Fruit fly (Drosophila melanogaster) whole organism, embryonic: Measurements from ENCODE around the gene Rbbp5.
A peak's percentile ranks its signal among the peaks of the same experiment; 100 is the strongest.

Source experiments
- Awh ChIP-seq: fragments of 200-800 bp; sonication (Bioruptor generic); IDR thresholded peaks from 2 replicates; pipeline ENCODE4, ENCODE4 v1.3.6; 2022; ENCODE audit warnings: missing biosample characterization, missing genetic modification characterization
- BEAF-32 ChIP-seq: fragments of 200-800 bp; sonication (Bioruptor generic); optimal IDR thresholded peaks from 3 replicates; lab custom pipeline; 2017; ENCODE audit warnings: missing biosample characterization, missing genetic modification characterization, mild to moderate bottlenecking, moderate library complexity, missing genetic modification reagents
- Bdp1 ChIP-seq: fragments of 200-800 bp; sonication (Bioruptor generic); optimal IDR thresholded peaks from 3 replicates; lab custom pipeline; 2016; ENCODE audit warnings: missing biosample characterization, missing genetic modification characterization
- Bteb2 ChIP-seq: fragments of 200-800 bp; sonication (Bioruptor generic); optimal IDR thresholded peaks from 2 replicates; lab custom pipeline; 2016; ENCODE audit warnings: missing biosample characterization, missing genetic modification characterization
- C15 ChIP-seq: fragments of 200-800 bp; sonication (Bioruptor generic); IDR thresholded peaks from 3 replicates; pipeline ENCODE4 v1.3.6; 2022; ENCODE audit warnings: missing biosample characterization, missing genetic modification characterization
- CG11247 ChIP-seq: fragments of 200-800 bp; sonication (Bioruptor generic); IDR thresholded peaks from 2 replicates; pipeline ENCODE4 v1.3.6; 2022; ENCODE audit warnings: missing biosample characterization, missing genetic modification characterization
- CG11398 ChIP-seq: fragments of 200-800 bp; sonication (Bioruptor generic); optimal IDR thresholded peaks from 2 replicates; lab custom pipeline; 2016; ENCODE audit warnings: missing biosample characterization, missing genetic modification characterization
- CG11695 ChIP-seq: fragments of 200-800 bp; sonication (Bioruptor generic); IDR thresholded peaks from 3 replicates; pipeline ENCODE4 v1.3.6; 2022; ENCODE audit warnings: missing biosample characterization, missing genetic modification characterization
- CG12155 ChIP-seq: fragments of 200-800 bp; sonication (Bioruptor generic); optimal IDR thresholded peaks from 3 replicates; lab custom pipeline; 2016; ENCODE audit warnings: missing biosample characterization, missing genetic modification characterization
- CG12391 ChIP-seq: fragments of 200-800 bp; sonication (Bioruptor generic); optimal IDR thresholded peaks from 3 replicates; lab custom pipeline; 2018; ENCODE audit warnings: missing biosample characterization, mild to moderate bottlenecking, missing genetic modification characterization, moderate library complexity
- CG12942 ChIP-seq: fragments of 200-800 bp; sonication (Bioruptor generic); optimal IDR thresholded peaks from 3 replicates; lab custom pipeline; 2016; ENCODE audit warnings: missing biosample characterization, missing genetic modification characterization
- CG13894 ChIP-seq: fragments of 200-800 bp; sonication (Bioruptor generic); optimal IDR thresholded peaks from 3 replicates; lab custom pipeline; 2018; ENCODE audit warnings: missing biosample characterization, mild to moderate bottlenecking, missing genetic modification characterization, moderate library complexity
- CG17328 ChIP-seq: fragments of 200-800 bp; sonication (Bioruptor generic); IDR thresholded peaks from 2 replicates; pipeline ENCODE4 v1.3.6; 2022; ENCODE audit warnings: missing biosample characterization, missing genetic modification characterization
- CG17612 ChIP-seq: fragments of 200-800 bp; sonication (Bioruptor generic); IDR thresholded peaks from 2 replicates; pipeline ENCODE4 v1.3.6; 2022; ENCODE audit warnings: missing biosample characterization, missing genetic modification characterization
- CG17802 ChIP-seq: fragments of 200-800 bp; sonication (Bioruptor generic); optimal IDR thresholded peaks from 2 replicates; lab custom pipeline; 2018; ENCODE audit warnings: missing biosample characterization, mild to moderate bottlenecking, missing genetic modification characterization, moderate library complexity
- CG17912 ChIP-seq: fragments of 200-800 bp; sonication (Bioruptor generic); optimal IDR thresholded peaks from 2 replicates; lab custom pipeline; 2018; ENCODE audit warnings: missing biosample characterization, mild to moderate bottlenecking, missing genetic modification characterization
- CG18599 ChIP-seq: fragments of 200-800 bp; sonication (Bioruptor generic); optimal IDR thresholded peaks from 3 replicates; lab custom pipeline; 2017; ENCODE audit warnings: missing biosample characterization, missing genetic modification characterization, mild to moderate bottlenecking, moderate library complexity, missing genetic modification reagents
- CG18764 ChIP-seq: fragments of 200-800 bp; sonication (Bioruptor generic); optimal IDR thresholded peaks from 3 replicates; lab custom pipeline; 2016; ENCODE audit warnings: missing biosample characterization, missing genetic modification characterization
- CG33557 ChIP-seq: fragments of 200-800 bp; sonication (Bioruptor generic); optimal IDR thresholded peaks from 2 replicates; lab custom pipeline; 2019; ENCODE audit warnings: missing biosample characterization, mild to moderate bottlenecking, missing genetic modification characterization, moderate library complexity
- Dad ChIP-seq: fragments of 200-800 bp; sonication (Bioruptor generic); optimal IDR thresholded peaks from 3 replicates; lab custom pipeline; 2016; ENCODE audit warnings: missing biosample characterization, missing genetic modification characterization
- Dip3 ChIP-seq: fragments of 200-800 bp; sonication (Bioruptor generic); optimal IDR thresholded peaks from 3 replicates; lab custom pipeline; 2016; ENCODE audit warnings: missing biosample characterization, missing genetic modification characterization
- Dp ChIP-seq: fragments of 200-800 bp; sonication (Bioruptor generic); optimal IDR thresholded peaks from 2 replicates; lab custom pipeline; 2018; ENCODE audit warnings: missing biosample characterization, mild to moderate bottlenecking, missing genetic modification characterization, moderate library complexity
- Fer2 ChIP-seq: fragments of 200-800 bp; sonication (Bioruptor generic); optimal IDR thresholded peaks from 2 replicates; lab custom pipeline; 2018; ENCODE audit warnings: missing biosample characterization, mild to moderate bottlenecking, missing genetic modification characterization, moderate library complexity
- H15 ChIP-seq: fragments of 200-800 bp; sonication (Bioruptor generic); IDR thresholded peaks from 3 replicates; pipeline ENCODE4 v1.3.6; 2022; ENCODE audit warnings: missing biosample characterization, missing genetic modification characterization
- HmgD ChIP-seq: fragments of 200-800 bp; sonication (Bioruptor generic); optimal IDR thresholded peaks from 3 replicates; lab custom pipeline; 2016; ENCODE audit warnings: missing biosample characterization, missing genetic modification characterization
- Meics ChIP-seq: fragments of 200-800 bp; sonication (Bioruptor generic); optimal IDR thresholded peaks from 2 replicates; lab custom pipeline; 2017; ENCODE audit warnings: missing biosample characterization, mild to moderate bottlenecking, missing genetic modification characterization
- Oaz ChIP-seq: fragments of 200-800 bp; sonication (Bioruptor generic); IDR thresholded peaks from 2 replicates; pipeline ENCODE4 v1.3.6; 2022; ENCODE audit warnings: missing biosample characterization, missing genetic modification characterization
- Six4 ChIP-seq: fragments of 200-800 bp; sonication (Bioruptor generic); optimal IDR thresholded peaks from 2 replicates; lab custom pipeline; 2016; ENCODE audit warnings: missing biosample characterization, missing genetic modification characterization
- Spps ChIP-seq: fragments of 200-800 bp; sonication (Bioruptor generic); optimal IDR thresholded peaks from 2 replicates; lab custom pipeline; 2018; ENCODE audit warnings: missing biosample characterization, mild to moderate bottlenecking, missing genetic modification characterization
- YL-1 ChIP-seq: fragments of 200-800 bp; sonication (Bioruptor generic); optimal IDR thresholded peaks from 3 replicates; lab custom pipeline; 2017; ENCODE audit warnings: missing biosample characterization, mild to moderate bottlenecking, missing genetic modification characterization
- ap ChIP-seq: fragments of 200-800 bp; sonication (Bioruptor generic); IDR thresholded peaks from 2 replicates; pipeline ENCODE4 v1.3.6; 2022; ENCODE audit warnings: missing biosample characterization, missing genetic modification characterization
- br ChIP-seq: fragments of >200 bp; optimal IDR thresholded peaks from 2 replicates; lab custom pipeline; 2017
- cato ChIP-seq: fragments of 200-800 bp; sonication (Bioruptor generic); optimal IDR thresholded peaks from 2 replicates; lab custom pipeline; 2016; ENCODE audit warnings: missing biosample characterization, missing genetic modification characterization, borderline replicate concordance
- chn ChIP-seq: fragments of 200-800 bp; sonication (Bioruptor generic); optimal IDR thresholded peaks from 2 replicates; lab custom pipeline; 2016; ENCODE audit warnings: missing biosample characterization, missing genetic modification characterization
- dpn ChIP-seq, 2 experiments: fragments of 200-800 bp; sonication (Bioruptor generic); optimal IDR thresholded peaks; 3 replicates each; lab custom pipeline; 2016; ENCODE audit warnings: missing biosample characterization in 2 of 2, missing genetic modification characterization in 2 of 2
- eyg ChIP-seq: fragments of 200-800 bp; sonication (Bioruptor generic); optimal IDR thresholded peaks from 3 replicates; lab custom pipeline; 2016; ENCODE audit warnings: missing biosample characterization, missing genetic modification characterization
- fd64A ChIP-seq: fragments of 200-800 bp; sonication (Bioruptor generic); optimal IDR thresholded peaks from 3 replicates; lab custom pipeline; 2018; ENCODE audit warnings: missing biosample characterization, mild to moderate bottlenecking, missing genetic modification characterization
- fd96Cb ChIP-seq: fragments of 200-800 bp; sonication (Bioruptor generic); optimal IDR thresholded peaks from 2 replicates; lab custom pipeline; 2018; ENCODE audit warnings: missing biosample characterization, mild to moderate bottlenecking, missing genetic modification characterization, moderate library complexity
- gt ChIP-seq: fragments of 200-800 bp; sonication (Bioruptor generic); IDR thresholded peaks from 2 replicates; pipeline ENCODE4 v1.3.6; 2022; ENCODE audit warnings: missing biosample characterization, missing genetic modification characterization
- phol ChIP-seq: fragments of 200-800 bp; sonication (Bioruptor generic); optimal IDR thresholded peaks from 3 replicates; lab custom pipeline; 2018; ENCODE audit warnings: missing biosample characterization, mild to moderate bottlenecking, missing genetic modification characterization, moderate library complexity
- pnt ChIP-seq: fragments of 200-800 bp; sonication (Bioruptor generic); optimal IDR thresholded peaks from 3 replicates; lab custom pipeline; 2016; ENCODE audit warnings: missing biosample characterization, missing genetic modification characterization
- ro ChIP-seq: fragments of 200-800 bp; sonication (Bioruptor generic); IDR thresholded peaks from 2 replicates; pipeline ENCODE4 v1.3.6; 2022; ENCODE audit warnings: missing biosample characterization, missing genetic modification characterization
- schlank ChIP-seq: fragments of 200-800 bp; sonication (Bioruptor generic); optimal IDR thresholded peaks from 2 replicates; lab custom pipeline; 2018; ENCODE audit warnings: missing biosample characterization, mild to moderate bottlenecking, missing genetic modification characterization
- sens-2 ChIP-seq: fragments of 200-800 bp; sonication (Bioruptor generic); IDR thresholded peaks from 2 replicates; pipeline ENCODE4 v1.3.6; 2022; ENCODE audit warnings: missing biosample characterization, missing genetic modification characterization
- slbo ChIP-seq: fragments of 200-800 bp; sonication (Bioruptor generic); IDR thresholded peaks from 2 replicates; pipeline ENCODE4 v1.3.6; 2022; ENCODE audit warnings: missing biosample characterization, missing genetic modification characterization
- sqz ChIP-seq: fragments of 200-800 bp; sonication (Bioruptor generic); optimal IDR thresholded peaks from 3 replicates; lab custom pipeline; 2018; ENCODE audit warnings: missing biosample characterization, mild to moderate bottlenecking, missing genetic modification characterization
- stc ChIP-seq: fragments of 200-800 bp; sonication (Bioruptor generic); IDR thresholded peaks from 2 replicates; pipeline ENCODE4 v1.3.6; 2022; ENCODE audit warnings: missing biosample characterization, missing genetic modification characterization
- unc-4 ChIP-seq: fragments of 200-800 bp; sonication (Bioruptor generic); IDR thresholded peaks from 2 replicates; pipeline ENCODE4 v1.3.6; 2022; ENCODE audit warnings: missing biosample characterization, missing genetic modification characterization; ENCODE audit not compliant: partially characterized antibody
- vnd ChIP-seq: fragments of 200-800 bp; sonication (Bioruptor generic); IDR thresholded peaks from 3 replicates; pipeline ENCODE4 v1.3.6; 2022; ENCODE audit warnings: missing biosample characterization, missing genetic modification characterization; ENCODE audit not compliant: partially characterized antibody
- vvl ChIP-seq: fragments of 200-800 bp; sonication (Bioruptor generic); IDR thresholded peaks from 2 replicates; pipeline ENCODE4 v1.3.6; 2022; ENCODE audit warnings: missing biosample characterization, missing genetic modification characterization

Gene Rbbp5

dm6 chr3L:20384086-20384810, 36.5 kb upstream of the Rbbp5 start, which contains the start of the genes CG5498 and fbl (continued):
- peak; percentile 38 for TF ChIP-seq CG12942 (GFP tag; lab: Kevin White, UChicago)
- TF ChIP-seq C15 (GFP tag; lab: Robert Waterston, UW), result no peak
- no peak for TF ChIP-seq CG17328 (GFP tag; lab: Robert Waterston, UW)
- peak; percentile 50 to 73 for TF ChIP-seq dpn (GFP tag; optimal IDR thresholded peaks at IDR 0.05; lab: Kevin White, UChicago)
- peak; percentile 38 for TF ChIP-seq Dad (GFP tag; lab: Kevin White, UChicago)
- peak; percentile 21 for TF ChIP-seq Spps (tag; lab: Kevin White, UChicago)
- no peak for TF ChIP-seq ap (GFP tag; lab: Robert Waterston, UW)
- TF ChIP-seq Bdp1, result no peak
- no peak for TF ChIP-seq eyg (GFP tag; lab: Kevin White, UChicago)
- peak; percentile 71 for TF ChIP-seq Meics
- TF ChIP-seq fd64A (GFP tag; lab: Kevin White, UChicago), result no peak
- TF ChIP-seq sqz, result no peak
- peak; percentile 13 for TF ChIP-seq YL-1 (GFP tag; lab: Kevin White, UChicago)
- TF ChIP-seq BEAF-32, result peak; percentile 57
- TF ChIP-seq Dp, result peak; percentile 38
- TF ChIP-seq CG18599, result peak; percentile 77
- TF ChIP-seq Six4 (GFP tag; lab: Kevin White, UChicago), result peak; percentile 30
- peak; percentile 65; the same call in 2 of the 3 replicates for TF ChIP-seq CG11695 (GFP tag; lab: Robert Waterston, UW)
- no peak for TF ChIP-seq gt (GFP tag; lab: Robert Waterston, UW)
- TF ChIP-seq Dip3 (GFP tag; lab: Kevin White, UChicago), result peak; percentile 54
- 0 out of 2 replicates have a peak, but pooled peaks have one; percentile 22 for TF ChIP-seq CG11247
- TF ChIP-seq pnt (GFP tag; lab: Kevin White, UChicago), result no peak
- TF ChIP-seq unc-4 (GFP tag; lab: Robert Waterston, UW), result peak; percentile 62
- no peak for TF ChIP-seq H15 (GFP tag; lab: Robert Waterston, UW)
- TF ChIP-seq sens-2, result no peak
- no peak for TF ChIP-seq ro
- TF ChIP-seq Bteb2 (GFP tag; lab: Kevin White, UChicago), result peak; percentile 59
- TF ChIP-seq HmgD (GFP tag; lab: Kevin White, UChicago), result no peak
- peak; percentile 46 for TF ChIP-seq chn (GFP tag; lab: Kevin White, UChicago)
- TF ChIP-seq vvl (GFP tag; lab: Robert Waterston, UW), result peak; percentile 72
- TF ChIP-seq CG17612 (GFP tag; lab: Robert Waterston, UW), result no peak
- peak; percentile 80 for TF ChIP-seq CG12391 (tag; lab: Kevin White, UChicago)
- TF ChIP-seq cato (GFP tag; lab: Kevin White, UChicago), result peak; percentile 47
- TF ChIP-seq vnd (GFP tag; lab: Robert Waterston, UW), result no peak
- TF ChIP-seq schlank (tag; lab: Kevin White, UChicago), result no peak
- no peak for TF ChIP-seq Oaz
- peak; percentile 39 for TF ChIP-seq fd96Cb (tag; lab: Kevin White, UChicago)
- peak; percentile 63; the same call in 1 of the 2 replicates for TF ChIP-seq slbo (GFP tag; lab: Robert Waterston, UW)
- peak; percentile 39 for TF ChIP-seq CG18764 (GFP tag; lab: Kevin White, UChicago)
- peak; percentile 74 for TF ChIP-seq CG12155 (GFP tag; lab: Kevin White, UChicago)
- TF ChIP-seq phol (tag; lab: Kevin White, UChicago), result peak; percentile 74
- TF ChIP-seq CG33557 (GFP tag; lab: Kevin White, UChicago), result peak; percentile 61
- no peak for TF ChIP-seq CG11398 (GFP tag; lab: Kevin White, UChicago)
- 0 out of 2 replicates have a peak, but pooled peaks have one; percentile 29 for TF ChIP-seq stc (GFP tag; lab: Robert Waterston, UW)
- no peak for TF ChIP-seq Awh (GFP tag; lab: Robert Waterston, UW)
- peak; percentile 63 for TF ChIP-seq CG13894 (tag; lab: Kevin White, UChicago)
- TF ChIP-seq Fer2 (tag; lab: Kevin White, UChicago), result peak; percentile 61
- TF ChIP-seq CG17802 (tag; lab: Kevin White, UChicago), result no peak
- no peak for TF ChIP-seq br
- TF ChIP-seq CG17912 (GFP tag; lab: Kevin White, UChicago), result no peak
